Worm (Caenorhabditis elegans): ENCODE measurements around the gene rpl-11.2.
A peak's percentile ranks its signal among the peaks of the same experiment; 100 is the strongest.

The rpl-11.2 gene

DNA sequence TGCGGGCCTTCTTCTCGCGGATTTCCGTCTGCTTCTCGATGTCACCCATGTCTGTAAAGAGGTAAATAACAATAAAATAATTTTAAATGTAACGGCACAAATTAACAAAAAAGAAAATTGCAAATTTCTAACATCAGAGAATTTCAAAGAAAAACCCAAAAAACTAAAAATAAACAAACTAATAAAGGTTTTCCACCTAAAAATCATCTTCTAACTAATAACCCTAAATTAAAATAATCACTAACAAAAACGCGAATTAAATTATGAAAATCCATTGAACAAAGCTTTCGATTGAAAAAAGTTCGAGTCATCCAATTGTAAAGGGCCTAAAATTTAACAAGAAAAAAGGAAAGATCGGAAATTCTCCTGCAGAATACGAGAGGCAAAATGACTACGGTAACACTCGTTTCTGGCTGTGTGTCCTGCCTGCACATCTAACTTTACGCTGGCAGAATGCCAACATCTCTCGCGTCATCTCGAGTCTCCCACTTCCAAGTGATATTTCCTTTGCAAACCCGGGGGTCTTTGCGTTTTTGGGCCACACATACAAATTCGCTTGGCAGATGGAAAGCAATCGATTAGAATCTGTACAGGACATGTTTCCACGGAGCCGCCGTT is at the start of gene rpl-11.2 (continued):
- TF ChIP-seq nhr-80 (tag; optimal IDR thresholded peaks at IDR 0.05) = peak; percentile 82
- peak; percentile 89 for TF ChIP-seq let-526 (GFP tag; IDR thresholded peaks at IDR 0.05)
- no peak for TF ChIP-seq aptf-3 (GFP tag; IDR thresholded peaks at IDR 0.05)
- no peak for TF ChIP-seq ztf-28 (GFP tag; IDR thresholded peaks at IDR 0.05)
- TF ChIP-seq lag-1 (GFP tag; IDR thresholded peaks at IDR 0.05) = no peak
- TF ChIP-seq attf-5 (GFP tag; optimal IDR thresholded peaks at IDR 0.05) = peak; percentile 82
- no peak for TF ChIP-seq sdz-38 (tag; optimal IDR thresholded peaks at IDR 0.05)
- peak; percentile 89 for TF ChIP-seq K11D2.4 (GFP tag; IDR thresholded peaks at IDR 0.05)
- no peak for TF ChIP-seq ama-1 (optimal IDR thresholded peaks at IDR 0.05)
- TF ChIP-seq ama-1 (GFP tag; optimal IDR thresholded peaks at IDR 0.05) = no peak
- peak; percentile 9 for TF ChIP-seq efl-1 (GFP tag; optimal IDR thresholded peaks at IDR 0.05)
- TF ChIP-seq F10E7.11 (tag; optimal IDR thresholded peaks at IDR 0.05) = peak; percentile 21
- peak; percentile 96 for TF ChIP-seq lin-40 (tag; optimal IDR thresholded peaks at IDR 0.05)
- TF ChIP-seq sea-2 (GFP tag; IDR thresholded peaks at IDR 0.05) = no peak
- no peak for TF ChIP-seq F57A8.1 (GFP tag; optimal IDR thresholded peaks at IDR 0.05)
- peak; percentile 51; the same call in 1 of the 2 replicates for TF ChIP-seq cebp-1 (GFP tag; IDR thresholded peaks at IDR 0.05)
- TF ChIP-seq cebp-1 (tag; optimal IDR thresholded peaks at IDR 0.05) = no peak
- no peak for TF ChIP-seq unc-130 (GFP tag; optimal IDR thresholded peaks at IDR 0.05)
- TF ChIP-seq snpc-1.3 (tag; optimal IDR thresholded peaks at IDR 0.05; ENCODE audit: insufficient read depth) = no peak
- peak; percentile 80 for TF ChIP-seq rcor-1 (GFP tag; IDR thresholded peaks at IDR 0.05)
- TF ChIP-seq ztf-6 (GFP tag; IDR thresholded peaks at IDR 0.05) = 0 out of 2 replicates have a peak, but pooled peaks have one; percentile 52
- no peak for TF ChIP-seq hlh-12 (tag; optimal IDR thresholded peaks at IDR 0.05)
- TF ChIP-seq tbx-9 (tag; optimal IDR thresholded peaks at IDR 0.05; ENCODE audit: borderline replicate concordance) = no peak
- no peak for TF ChIP-seq C17E4.6 (GFP tag; IDR thresholded peaks at IDR 0.05)
- no peak for TF ChIP-seq nhr-179 (tag; optimal IDR thresholded peaks at IDR 0.05)
- peak; percentile 97 for TF ChIP-seq pha-4 (tag; optimal IDR thresholded peaks at IDR 0.05)
- TF ChIP-seq mxl-1 (tag; optimal IDR thresholded peaks at IDR 0.05) = no peak
- TF ChIP-seq hsf-1 (GFP tag; IDR thresholded peaks at IDR 0.05) = no peak
- peak; percentile 27 for TF ChIP-seq unc-62 (GFP tag; optimal IDR thresholded peaks at IDR 0.05)
- TF ChIP-seq ztf-26 (tag; optimal IDR thresholded peaks at IDR 0.05) = peak; percentile 73
- TF ChIP-seq pbrm-1 (GFP tag; IDR thresholded peaks at IDR 0.05) = peak; percentile 83
- no peak for TF ChIP-seq mel-28 (tag; optimal IDR thresholded peaks at IDR 0.05; ENCODE audit: borderline replicate concordance)
- no peak for TF ChIP-seq ceh-79 (tag; optimal IDR thresholded peaks at IDR 0.05)
- TF ChIP-seq C06A6.2 (GFP tag; conservative IDR thresholded peaks at IDR 0.05) = peak; percentile 85
- no peak for TF ChIP-seq lin-26 (GFP tag; IDR thresholded peaks at IDR 0.05)
- peak; percentile 64 for TF ChIP-seq gei-17 (GFP tag; optimal IDR thresholded peaks at IDR 0.05)
- TF ChIP-seq egl-44 (GFP tag; IDR thresholded peaks at IDR 0.05) = peak; percentile 56; the same call in 1 of the 2 replicates
- no peak for TF ChIP-seq bed-1 (GFP tag; IDR thresholded peaks at IDR 0.05)
- no peak for TF ChIP-seq attf-6 (GFP tag; IDR thresholded peaks at IDR 0.05)
- no peak for TF ChIP-seq F55B11.4 (tag; optimal IDR thresholded peaks at IDR 0.05; ENCODE audit: borderline replicate concordance, insufficient read depth)
- no peak for TF ChIP-seq bed-2 (GFP tag; IDR thresholded peaks at IDR 0.05)
- TF ChIP-seq sptf-2 (GFP tag; optimal IDR thresholded peaks at IDR 0.05) = no peak
- no peak for TF ChIP-seq nhr-27 (tag; optimal IDR thresholded peaks at IDR 0.05)
- peak; percentile 91 for TF ChIP-seq F33H1.4 (GFP tag; IDR thresholded peaks at IDR 0.05)
- TF ChIP-seq Y67H2A.10 (GFP tag; conservative IDR thresholded peaks at IDR 0.05) = 0 out of 2 replicates have a peak, but pooled peaks have one; percentile 10
- TF ChIP-seq rpc-1 (optimal IDR thresholded peaks at IDR 0.05) = peak; percentile 27
- no peak for TF ChIP-seq rpc-1 (tag; optimal IDR thresholded peaks at IDR 0.05)
- no peak for TF ChIP-seq mes-4 (tag; optimal IDR thresholded peaks at IDR 0.05)
- TF ChIP-seq ekl-4 (GFP tag; IDR thresholded peaks at IDR 0.05) = peak; percentile 78
- no peak for TF ChIP-seq nhr-120 (GFP tag; IDR thresholded peaks at IDR 0.05)
